Worm (Caenorhabditis elegans): Measurements from ENCODE around the gene perm-4.

Gene perm-4

DNA sequence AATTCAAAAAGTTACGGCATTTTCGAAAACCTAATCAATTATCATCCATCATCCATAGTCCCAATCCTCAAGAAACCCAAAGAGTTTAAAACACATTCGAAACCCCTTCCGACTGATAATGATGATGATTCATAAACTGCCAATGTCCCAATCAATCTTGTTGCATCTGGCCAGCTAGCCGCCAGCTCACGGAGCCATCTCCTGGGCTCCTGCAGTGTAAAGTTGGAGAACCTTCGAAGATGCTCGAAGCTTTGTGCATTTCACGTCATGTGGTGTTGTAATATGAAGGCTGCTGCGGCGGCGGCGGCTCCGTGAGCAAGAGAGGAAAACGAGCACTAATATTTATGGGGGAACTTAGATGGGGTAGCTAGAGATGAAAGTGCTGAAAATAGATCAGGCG is 16.9 kb downstream of the perm-4 start:
- no peak for TF ChIP-seq nhr-77 (tag; optimal IDR thresholded peaks at IDR 0.05)
- no peak for TF ChIP-seq lin-39 (tag; optimal IDR thresholded peaks at IDR 0.05)
- no peak for TF ChIP-seq snpc-4 (tag; optimal IDR thresholded peaks at IDR 0.05)
- peak; percentile 19 for TF ChIP-seq hlh-11 (tag; optimal IDR thresholded peaks at IDR 0.05)
- TF ChIP-seq daf-19 (GFP tag; conservative IDR thresholded peaks at IDR 0.05) = no peak
- peak; percentile 38 for TF ChIP-seq aha-1 (tag)
- no peak for TF ChIP-seq ama-1 (optimal IDR thresholded peaks at IDR 0.05)
- peak; percentile 54 for TF ChIP-seq nhr-11 (tag; optimal IDR thresholded peaks at IDR 0.05)

ce11 chrIV:1107190-1107589 is 17.7 kb downstream of the perm-4 start, which contains the start of gene ost-1:
Gene ost-1, plus strand, starts transcription at chrIV:1107396.
- TF ChIP-seq lin-39 (tag; optimal IDR thresholded peaks at IDR 0.05) (no peak), nhr-25 (tag; optimal IDR thresholded peaks at IDR 0.05; ENCODE audit: borderline replicate concordance, insufficient read depth) (no peak), hlh-11 (tag; optimal IDR thresholded peaks at IDR 0.05) (peak; percentile 2), F37D6.2 (tag; optimal IDR thresholded peaks at IDR 0.05) (no peak), tra-1 (GFP tag; IDR thresholded peaks at IDR 0.05) (no peak), nhr-102 (tag; optimal IDR thresholded peaks at IDR 0.05) (no peak), set-16 (GFP tag; IDR thresholded peaks at IDR 0.05) (peak; percentile 56; the same call in 1 of the 2 replicates), ama-1 (optimal IDR thresholded peaks at IDR 0.05) (peak; percentile 41)

DNA sequence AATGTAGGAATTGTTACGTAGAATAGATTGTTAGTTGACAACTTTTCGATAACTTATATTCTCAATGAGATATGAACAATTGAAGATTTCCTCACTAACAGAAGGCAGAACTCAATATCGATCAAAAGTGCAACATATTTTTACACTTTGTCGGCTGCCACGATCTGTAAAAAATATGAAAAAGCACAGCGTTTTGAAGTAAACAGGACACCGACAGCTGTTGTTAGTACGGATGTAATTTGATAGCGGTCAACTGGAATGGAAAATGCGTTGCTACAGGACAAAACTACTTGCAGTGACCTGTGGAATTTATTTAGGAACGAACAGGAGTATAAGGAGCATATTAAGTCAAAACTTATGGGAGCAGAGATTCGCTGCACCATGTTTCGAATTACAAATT is 18.9 kb downstream of the perm-4 start:
- TF ChIP-seq daf-19 (GFP tag; conservative IDR thresholded peaks at IDR 0.05) (no peak), skn-1 (tag; optimal IDR thresholded peaks at IDR 0.05) (no peak), fos-1 (tag; optimal IDR thresholded peaks at IDR 0.05) (no peak), zfp-3 (GFP tag; conservative IDR thresholded peaks at IDR 0.05) (no peak), zfp-2 (tag; optimal IDR thresholded peaks at IDR 0.05) (no peak), mep-1 (tag; optimal IDR thresholded peaks at IDR 0.05) (no peak), duxl-1 (tag; optimal IDR thresholded peaks at IDR 0.05; ENCODE audit: poor library complexity) (no peak), rbr-2 (tag; optimal IDR thresholded peaks at IDR 0.05) (no peak), dmd-9 (GFP tag; IDR thresholded peaks at IDR 0.05) (no peak), ctbp-1 (GFP tag; IDR thresholded peaks at IDR 0.05) (no peak), nhr-10 (tag; optimal IDR thresholded peaks at IDR 0.05) (no peak), lim-7 (GFP tag; IDR thresholded peaks at IDR 0.05) (no peak), F26F4.8 (GFP tag; conservative IDR thresholded peaks at IDR 0.05) (no peak), mxl-2 (GFP tag; conservative IDR thresholded peaks at IDR 0.05) (no peak), nhr-48 (tag; optimal IDR thresholded peaks at IDR 0.05) (no peak), madf-9 (GFP tag; conservative IDR thresholded peaks at IDR 0.05) (no peak)

- TF ChIP-seq unc-62 (GFP tag; optimal IDR thresholded peaks at IDR 0.05 in 1 of 2) (no peak), unc-62 (tag; optimal IDR thresholded peaks at IDR 0.05) (no peak), daf-16 (GFP tag; optimal IDR thresholded peaks at IDR 0.05) (peak in 1 of 2 experiments; percentile 56), daf-16 (tag; optimal IDR thresholded peaks at IDR 0.05) (no peak)
Observed at ce11 chrIV:1105104-1105503, 19.8 kb downstream of the perm-4 start.

DNA sequence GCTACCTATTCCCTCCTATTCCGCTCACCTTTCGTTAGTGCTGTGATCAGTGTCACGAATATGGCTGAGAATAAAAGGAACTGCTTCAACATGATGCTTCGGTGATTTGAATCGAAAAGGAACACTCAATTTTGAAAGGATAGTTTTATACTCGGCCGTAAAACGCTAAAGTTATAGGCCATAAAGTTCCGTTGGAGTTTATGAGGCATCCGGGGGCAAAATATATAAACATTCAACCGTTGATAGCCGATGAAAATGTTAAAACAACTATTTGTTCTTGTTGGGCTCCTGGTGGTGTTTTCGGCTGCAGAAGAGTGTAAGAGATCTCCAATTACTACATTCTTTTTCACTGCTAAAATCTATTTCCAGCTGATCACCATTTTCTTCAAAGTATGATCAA is 20.4 kb downstream of the perm-4 start, which contains the start of the genes C44B12.9 and C44B12.3:
TSS of gene C44B12.9 (minus strand) at position 101 of the 400 bp plus-strand sequence.
TSS of gene C44B12.3 (plus strand) at position 249 of the 400 bp plus-strand sequence.
- TF ChIP-seq nhr-6 (tag; optimal IDR thresholded peaks at IDR 0.05) (no peak), daf-16 (GFP tag; optimal IDR thresholded peaks at IDR 0.05) (no peak), daf-16 (tag; optimal IDR thresholded peaks at IDR 0.05) (no peak), ceh-28 (tag; optimal IDR thresholded peaks at IDR 0.05) (no peak), dpl-1 (GFP tag; optimal IDR thresholded peaks at IDR 0.05) (no peak), ces-1 (GFP tag; optimal IDR thresholded peaks at IDR 0.05) (no peak), nhr-237 (tag; optimal IDR thresholded peaks at IDR 0.05) (no peak), fos-1 (tag; optimal IDR thresholded peaks at IDR 0.05) (no peak), nhr-41 (GFP tag; IDR thresholded peaks at IDR 0.05) (no peak), spr-1 (tag; optimal IDR thresholded peaks at IDR 0.05) (no peak), hmg-1.1 (GFP tag; IDR thresholded peaks at IDR 0.05) (no peak), saeg-2 (GFP tag; IDR thresholded peaks at IDR 0.05) (no peak), hif-1 (tag; optimal IDR thresholded peaks at IDR 0.05) (no peak), nhr-42 (GFP tag; IDR thresholded peaks at IDR 0.05) (no peak), tag-97 (GFP tag; IDR thresholded peaks at IDR 0.05) (no peak), daf-19 (GFP tag; conservative IDR thresholded peaks at IDR 0.05) (no peak), mxl-3 (GFP tag; optimal IDR thresholded peaks at IDR 0.05) (no peak)

All from whole organism, L4 larva.